Fruit fly (Drosophila melanogaster): ENCODE results near the gene fipi.
A peak's percentile ranks its signal among the peaks of the same experiment; 100 is the strongest.

The fipi gene

DNA sequence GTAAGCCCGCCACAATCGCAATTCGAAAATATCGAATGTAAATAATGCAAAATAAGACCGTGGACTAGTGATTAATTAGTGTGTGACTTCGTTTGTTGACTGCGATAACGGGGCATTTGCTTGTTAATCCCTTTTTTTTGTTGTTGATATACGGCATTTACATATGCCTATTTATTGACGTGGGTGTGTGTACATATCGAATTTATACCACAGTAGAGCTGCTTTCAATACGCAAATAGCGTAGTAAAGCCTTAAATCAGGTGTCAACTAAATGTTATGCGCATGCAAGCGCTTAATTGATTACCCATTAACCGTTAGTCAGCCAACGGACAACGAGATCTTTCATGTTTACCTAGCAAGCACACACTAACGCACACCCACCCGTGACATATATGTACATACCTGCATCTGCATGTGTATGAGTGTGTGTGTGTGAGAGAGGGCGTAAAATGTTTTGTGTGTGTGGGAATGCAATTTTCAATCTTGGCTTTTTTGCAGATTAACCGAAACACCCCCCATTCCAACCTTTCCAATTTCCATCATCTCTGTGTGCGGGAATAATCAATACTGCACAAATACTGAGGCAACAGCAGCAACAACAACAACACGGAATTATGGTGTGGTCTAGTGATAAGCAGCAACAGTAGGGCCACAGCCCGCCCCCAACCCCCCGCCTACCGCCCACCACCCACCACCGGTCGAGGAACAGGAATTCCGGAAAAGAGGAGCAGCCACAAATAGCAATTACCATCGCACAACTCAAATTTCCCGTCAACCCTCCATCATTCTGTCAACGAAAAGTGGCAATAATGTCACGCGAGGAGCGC, 44.9 kb upstream of the fipi start (continued):
- TF ChIP-seq hkb (optimal IDR thresholded peaks at IDR 0.05): no peak
- 0 out of 2 replicates have a peak, but pooled peaks have one; percentile 47 for TF ChIP-seq hkb (GFP tag; IDR thresholded peaks at IDR 0.05)
- TF ChIP-seq ind (GFP tag; optimal IDR thresholded peaks at IDR 0.05): no peak
- peak; percentile 36; the same call in 1 of the 2 replicates for TF ChIP-seq sens-2 (GFP tag; IDR thresholded peaks at IDR 0.05)
- TF ChIP-seq CG6765 (GFP tag; optimal IDR thresholded peaks at IDR 0.05): peak; percentile 19
- TF ChIP-seq CG7987 (GFP tag; optimal IDR thresholded peaks at IDR 0.05): peak; percentile 70
- TF ChIP-seq p53 (GFP tag; optimal IDR thresholded peaks at IDR 0.05): peak; percentile 91
- no peak for TF ChIP-seq nau (GFP tag; optimal IDR thresholded peaks at IDR 0.05)
- peak; percentile 71 for TF ChIP-seq CG6813 (GFP tag; optimal IDR thresholded peaks at IDR 0.05)
- TF ChIP-seq CG13296 (GFP tag; optimal IDR thresholded peaks at IDR 0.05): peak; percentile 52
- peak; percentile 40; the same call in 1 of the 2 replicates for TF ChIP-seq Awh (GFP tag; IDR thresholded peaks at IDR 0.05)
- TF ChIP-seq CG14710 (tag; optimal IDR thresholded peaks at IDR 0.05): peak; percentile 42
- TF ChIP-seq CG10366 (GFP tag; IDR thresholded peaks at IDR 0.05): no peak
- TF ChIP-seq Aef1 (GFP tag; IDR thresholded peaks at IDR 0.05): no peak
- peak; percentile 5 for TF ChIP-seq Spps (tag; optimal IDR thresholded peaks at IDR 0.05)
- no peak for TF ChIP-seq CG30431 (GFP tag; optimal IDR thresholded peaks at IDR 0.05)
- peak; percentile 52 for TF ChIP-seq CG12219 (GFP tag; optimal IDR thresholded peaks at IDR 0.05)
- peak; percentile 28 for TF ChIP-seq Fer1 (GFP tag; optimal IDR thresholded peaks at IDR 0.05)
- no peak for TF ChIP-seq ham (GFP tag; IDR thresholded peaks at IDR 0.05)
- TF ChIP-seq Sin3A (optimal IDR thresholded peaks at IDR 0.05): no peak
- TF ChIP-seq Trl (optimal IDR thresholded peaks at IDR 0.05): no peak
- TF ChIP-seq Trl (GFP tag; optimal IDR thresholded peaks at IDR 0.05): peak; percentile 50
- peak; percentile 10 for TF ChIP-seq maf-S (GFP tag; optimal IDR thresholded peaks at IDR 0.05)
- no peak for TF ChIP-seq lov (optimal IDR thresholded peaks at IDR 0.05)
- peak; percentile 67; the same call in 1 of the 3 replicates for TF ChIP-seq lov (GFP tag; IDR thresholded peaks at IDR 0.05)
- no peak for TF ChIP-seq pnt (GFP tag; optimal IDR thresholded peaks at IDR 0.05)
- peak; percentile 36 for TF ChIP-seq kah (GFP tag; optimal IDR thresholded peaks at IDR 0.05)
- TF ChIP-seq Fer2 (tag; optimal IDR thresholded peaks at IDR 0.05): peak; percentile 4
- TF ChIP-seq CG32772 (GFP tag; IDR thresholded peaks at IDR 0.05): peak; percentile 34; the same call in 1 of the 2 replicates
- no peak for TF ChIP-seq Dip3 (GFP tag; optimal IDR thresholded peaks at IDR 0.05)
- TF ChIP-seq CG4360 (GFP tag; IDR thresholded peaks at IDR 0.05): peak; percentile 69
- TF ChIP-seq Sox100B (GFP tag; optimal IDR thresholded peaks at IDR 0.05): peak; percentile 76
- TF ChIP-seq CG31388 (GFP tag; optimal IDR thresholded peaks at IDR 0.05): no peak
- peak; percentile 43 for TF ChIP-seq bab2 (GFP tag; optimal IDR thresholded peaks at IDR 0.05)
- TF ChIP-seq org-1 (GFP tag; optimal IDR thresholded peaks at IDR 0.05): peak; percentile 29
- TF ChIP-seq HmgD (GFP tag; optimal IDR thresholded peaks at IDR 0.05): no peak
- TF ChIP-seq MTF-1 (GFP tag; optimal IDR thresholded peaks at IDR 0.05; ENCODE audit: borderline replicate concordance): peak; percentile 54
- peak; percentile 32 for TF ChIP-seq CG10543 (GFP tag; optimal IDR thresholded peaks at IDR 0.05)
- TF ChIP-seq CG2678 (tag; optimal IDR thresholded peaks at IDR 0.05): peak; percentile 71
- TF ChIP-seq Nf-YA (GFP tag; IDR thresholded peaks at IDR 0.05): peak; percentile 28; the same call in 1 of the 2 replicates
- TF ChIP-seq CG4730 (GFP tag; IDR thresholded peaks at IDR 0.05): no peak
- TF ChIP-seq CG18764 (GFP tag; optimal IDR thresholded peaks at IDR 0.05): peak; percentile 49
- TF ChIP-seq sc (optimal IDR thresholded peaks at IDR 0.05): no peak
- peak; percentile 21 for TF ChIP-seq sc (GFP tag; optimal IDR thresholded peaks at IDR 0.05)
- TF ChIP-seq zen (tag; optimal IDR thresholded peaks at IDR 0.05): peak; percentile 61
- peak; percentile 79 for TF ChIP-seq CG15601 (tag; optimal IDR thresholded peaks at IDR 0.05)
- TF ChIP-seq ara (GFP tag; IDR thresholded peaks at IDR 0.05): peak; percentile 71
